Worm (Caenorhabditis elegans): ENCODE data around the gene egl-26.

ce11 chrII:37213-37612 is 32.2 kb upstream of the egl-26 start, which contains the start of gene F23F1.6:
- TF ChIP-seq M03D4.4 (tag; optimal IDR thresholded peaks at IDR 0.05) (no peak), unc-62 (GFP tag; optimal IDR thresholded peaks at IDR 0.05) (no peak), flh-1 (GFP tag; optimal IDR thresholded peaks at IDR 0.05) (no peak), ztf-11 (tag; optimal IDR thresholded peaks at IDR 0.05) (no peak), sptf-1 (tag; optimal IDR thresholded peaks at IDR 0.05) (no peak), blmp-1 (tag; optimal IDR thresholded peaks at IDR 0.05) (no peak), elt-3 (tag; optimal IDR thresholded peaks at IDR 0.05) (no peak), ceh-43 (GFP tag; optimal IDR thresholded peaks at IDR 0.05) (no peak), nhr-76 (tag; optimal IDR thresholded peaks at IDR 0.05) (no peak), lsy-2 (tag; optimal IDR thresholded peaks at IDR 0.05) (no peak), nhr-28 (tag; optimal IDR thresholded peaks at IDR 0.05) (no peak), elt-1 (tag; optimal IDR thresholded peaks at IDR 0.05; ENCODE audit: borderline replicate concordance, insufficient read depth) (no peak)
